Worm (Caenorhabditis elegans) whole organism, L4/young adult: ENCODE measurements around the gene myrf-1.

Experiments
- W03F9.2 ChIP-seq: fragments of 150-350 bp; optimal IDR thresholded peaks from 2 replicates; lab custom pipeline; 2014; ENCODE audit warnings: missing biosample characterization, missing genetic modification characterization
- dao-5 ChIP-seq: sonication (generic microtip); optimal IDR thresholded peaks from 2 replicates; lab custom pipeline; 2016; ENCODE audit warnings: missing genotype, missing genetic modification characterization, moderate library complexity, missing compliant biosample characterization
- him-1 ChIP-seq: sonication (generic microtip); optimal IDR thresholded peaks from 2 replicates; lab custom pipeline; 2016; ENCODE audit warnings: missing genotype, missing genetic modification reagents, missing genetic modification characterization, missing compliant biosample characterization

ce11 chrII:10509746-10510145 lies 7.4 kb upstream of the myrf-1 start, which contains the start of gene F59B10.2:
- TF ChIP-seq dao-5 (tag; lab: Kevin White, UChicago): no peak
- no peak for TF ChIP-seq him-1 (tag; lab: Kevin White, UChicago)
- no peak for TF ChIP-seq W03F9.2 (tag; lab: Kevin White, UChicago)
